Worm (Caenorhabditis elegans): ENCODE results near the gene M163.8.

M163.8 gene

DNA sequence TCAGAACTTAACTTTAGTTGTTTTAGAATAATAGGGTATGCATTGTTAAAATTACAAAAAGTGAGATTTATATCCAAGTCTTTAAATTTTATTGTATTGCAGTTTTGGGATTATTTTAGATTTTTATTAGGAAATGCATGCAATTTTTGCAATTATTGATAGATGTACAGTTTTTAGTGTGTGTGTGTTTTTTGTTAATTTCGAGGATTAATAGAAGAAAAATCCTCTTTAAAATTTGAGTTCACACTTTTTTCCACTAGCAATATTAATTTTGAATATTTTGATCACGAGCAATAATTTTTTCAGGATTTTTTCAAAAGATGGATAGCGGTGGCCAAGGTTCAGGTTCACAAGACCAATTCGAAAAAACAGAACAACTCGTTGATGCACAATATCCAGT, 37.0 kb upstream of the M163.8 start, which contains the start of gene jmjd-3.2:
TSS of gene jmjd-3.2 (plus strand) at position 301 of the 400 bp plus-strand sequence.
- TF ChIP-seq ztf-1 (GFP tag; conservative IDR thresholded peaks at IDR 0.05) (no peak), skn-1 (tag; optimal IDR thresholded peaks at IDR 0.05) (no peak), unc-62 (GFP tag; optimal IDR thresholded peaks at IDR 0.05) (no peak), egl-27 (tag; optimal IDR thresholded peaks at IDR 0.05) (no peak)

DNA sequence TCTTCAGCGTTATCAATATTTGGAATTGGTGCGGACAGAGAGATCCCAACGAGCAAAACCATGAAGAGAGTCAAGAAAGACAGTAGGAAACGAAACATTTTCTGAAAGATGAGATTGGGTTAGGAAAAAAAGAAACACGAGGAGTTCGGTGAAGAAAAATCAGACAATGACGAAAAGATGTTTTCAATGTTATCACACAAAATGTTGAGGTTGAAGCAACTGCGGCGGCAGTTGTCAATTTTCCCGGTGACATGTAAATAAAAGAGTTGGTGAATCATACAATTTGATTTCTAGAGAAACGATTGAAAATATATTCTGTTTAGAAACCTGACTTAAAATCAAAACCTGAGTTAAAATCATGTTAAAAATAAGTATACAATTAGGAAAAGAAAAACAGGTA, 31.2 kb upstream of the M163.8 start, which contains the start of gene F23D12.7:
TSS of gene F23D12.7 (minus strand) at position 101 of the 400 bp plus-strand sequence.
- TF ChIP-seq unc-39 (tag; optimal IDR thresholded peaks at IDR 0.05) (no peak), nhr-237 (tag; optimal IDR thresholded peaks at IDR 0.05) (no peak), lin-11 (tag; optimal IDR thresholded peaks at IDR 0.05) (no peak), unc-55 (GFP tag; optimal IDR thresholded peaks at IDR 0.05) (no peak), nhr-25 (tag; optimal IDR thresholded peaks at IDR 0.05) (no peak), nhr-21 (tag; optimal IDR thresholded peaks at IDR 0.05) (no peak), ztf-1 (GFP tag; conservative IDR thresholded peaks at IDR 0.05) (no peak), zag-1 (tag; optimal IDR thresholded peaks at IDR 0.05) (no peak), sma-9 (GFP tag; optimal IDR thresholded peaks at IDR 0.05) (no peak), sma-9 (tag; optimal IDR thresholded peaks at IDR 0.05) (no peak)

DNA sequence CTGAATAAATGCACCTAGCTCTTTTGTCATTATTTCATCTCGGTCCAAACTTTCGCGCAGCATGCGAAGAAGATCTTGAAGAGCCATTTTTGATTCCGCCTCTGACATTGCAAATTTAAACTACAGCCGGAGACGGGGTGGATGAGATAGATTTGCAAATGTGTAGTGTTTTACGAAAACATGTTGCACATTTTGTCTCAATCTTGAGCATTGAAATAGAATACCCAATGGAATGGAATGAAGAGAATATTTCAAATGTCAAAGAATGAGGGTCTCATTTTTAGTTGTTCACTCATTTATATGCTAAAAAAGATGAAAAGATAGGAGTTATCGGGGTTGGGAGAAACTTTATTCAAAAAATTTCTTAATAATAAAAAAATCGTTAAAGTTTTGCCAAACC, 29.5 kb upstream of the M163.8 start, which contains the start of gene Y66C5A.1:
TSS of gene Y66C5A.1 (minus strand) at position 101 of the 400 bp plus-strand sequence.
- TF ChIP-seq nhr-6 (tag; optimal IDR thresholded peaks at IDR 0.05) (no peak), sem-4 (tag; optimal IDR thresholded peaks at IDR 0.05) (no peak), fos-1 (tag; optimal IDR thresholded peaks at IDR 0.05) (no peak), R02D3.7 (tag; optimal IDR thresholded peaks at IDR 0.05) (no peak), ztf-1 (GFP tag; conservative IDR thresholded peaks at IDR 0.05) (no peak), nhr-129 (tag; optimal IDR thresholded peaks at IDR 0.05) (no peak), sma-3 (GFP tag; optimal IDR thresholded peaks at IDR 0.05) (no peak), mdl-1 (tag; optimal IDR thresholded peaks at IDR 0.05) (no peak), peb-1 (tag; optimal IDR thresholded peaks at IDR 0.05) (no peak), nhr-77 (tag; optimal IDR thresholded peaks at IDR 0.05) (no peak), snpc-4 (tag; optimal IDR thresholded peaks at IDR 0.05) (no peak)

DNA sequence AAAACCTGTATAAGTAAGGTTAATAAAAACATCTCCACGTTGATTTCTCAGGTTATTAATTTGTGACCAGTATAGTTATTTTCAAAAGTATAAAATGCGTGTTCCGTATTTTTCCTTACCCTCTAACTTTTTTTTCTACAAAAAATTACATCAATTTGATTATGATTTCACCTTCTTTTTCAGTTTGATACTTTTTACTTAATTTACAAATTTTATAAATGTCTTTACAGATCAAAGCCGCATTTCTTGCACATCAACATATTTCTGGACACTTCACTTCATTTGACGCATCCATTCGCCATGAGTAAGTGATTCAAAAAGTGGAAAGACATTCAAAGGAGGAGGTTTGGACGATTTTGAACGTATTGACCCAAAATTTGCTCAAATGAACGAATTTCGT, 24.5 kb upstream of the M163.8 start, which contains the start of gene Y66C5A.2:
TSS of gene Y66C5A.2 (plus strand) at position 301 of the 400 bp plus-strand sequence.
- TF ChIP-seq C34F6.9 (tag; optimal IDR thresholded peaks at IDR 0.05) (no peak), elt-3 (tag; optimal IDR thresholded peaks at IDR 0.05) (no peak), nhr-6 (tag; optimal IDR thresholded peaks at IDR 0.05) (no peak), ceh-82 (tag; optimal IDR thresholded peaks at IDR 0.05) (no peak), lsy-2 (tag; optimal IDR thresholded peaks at IDR 0.05) (no peak), ZK546.5 (tag; optimal IDR thresholded peaks at IDR 0.05) (no peak), zag-1 (tag; optimal IDR thresholded peaks at IDR 0.05) (no peak), ztf-4 (tag; optimal IDR thresholded peaks at IDR 0.05) (no peak), skn-1 (tag; optimal IDR thresholded peaks at IDR 0.05) (no peak)

- TF ChIP-seq zag-1 (tag; optimal IDR thresholded peaks at IDR 0.05) = no peak
- no peak for TF ChIP-seq crh-2 (tag; optimal IDR thresholded peaks at IDR 0.05)
- TF ChIP-seq lin-39 (tag; optimal IDR thresholded peaks at IDR 0.05) = no peak
- TF ChIP-seq ztf-1 (GFP tag; conservative IDR thresholded peaks at IDR 0.05) = no peak
- TF ChIP-seq skn-1 (tag; optimal IDR thresholded peaks at IDR 0.05) = no peak
- no peak for TF ChIP-seq gmeb-1 (tag; optimal IDR thresholded peaks at IDR 0.05)
- no peak for TF ChIP-seq F13H6.1 (tag; optimal IDR thresholded peaks at IDR 0.05)
- TF ChIP-seq ztf-4 (tag; optimal IDR thresholded peaks at IDR 0.05) = no peak
- TF ChIP-seq lin-11 (tag; optimal IDR thresholded peaks at IDR 0.05) = no peak
Observed at ce11 chrX:14464513-14464912, 20.4 kb upstream of the M163.8 start, which contains the start of gene M163.7. TSS of gene M163.7 (plus strand) at chrX:14464813.

ce11 chrX:14465593-14465992, 19.3 kb upstream of the M163.8 start, which contains the start of gene M163.22:
TSS of gene M163.22 (plus strand) at chrX:14465893.
- no peak for TF ChIP-seq nhr-12 (tag; optimal IDR thresholded peaks at IDR 0.05)
- TF ChIP-seq blmp-1 (tag; optimal IDR thresholded peaks at IDR 0.05; ENCODE audit: insufficient read depth) = no peak
- TF ChIP-seq unc-55 (GFP tag; optimal IDR thresholded peaks at IDR 0.05) = no peak
- no peak for TF ChIP-seq unc-62 (GFP tag; optimal IDR thresholded peaks at IDR 0.05)
- TF ChIP-seq sma-3 (GFP tag; optimal IDR thresholded peaks at IDR 0.05) = no peak
- TF ChIP-seq peb-1 (tag; optimal IDR thresholded peaks at IDR 0.05) = no peak
- TF ChIP-seq nhr-77 (tag; optimal IDR thresholded peaks at IDR 0.05) = no peak
- no peak for TF ChIP-seq fos-1 (tag; optimal IDR thresholded peaks at IDR 0.05)
- TF ChIP-seq mdl-1 (tag; optimal IDR thresholded peaks at IDR 0.05) = no peak
- TF ChIP-seq nhr-23 (tag; optimal IDR thresholded peaks at IDR 0.05) = no peak
- TF ChIP-seq ama-1 (optimal IDR thresholded peaks at IDR 0.05) = no peak
- no peak for TF ChIP-seq ceh-82 (tag; optimal IDR thresholded peaks at IDR 0.05)
- TF ChIP-seq ceh-16 (tag; optimal IDR thresholded peaks at IDR 0.05) = no peak
- no peak for TF ChIP-seq aly-2 (tag; optimal IDR thresholded peaks at IDR 0.05)
- TF ChIP-seq mbf-1 (tag; optimal IDR thresholded peaks at IDR 0.05) = no peak
- TF ChIP-seq gmeb-1 (tag; optimal IDR thresholded peaks at IDR 0.05) = no peak
- TF ChIP-seq unc-39 (tag; optimal IDR thresholded peaks at IDR 0.05) = no peak
- no peak for TF ChIP-seq nhr-129 (tag; optimal IDR thresholded peaks at IDR 0.05)
- TF ChIP-seq skn-1 (tag; optimal IDR thresholded peaks at IDR 0.05) = no peak
